Fruit fly (Drosophila melanogaster) S2 (cell line): ENCODE results near the gene spartin.

ENCODE experiments used
- CG8478 ChIP-seq: fragments of >200 bp; optimal IDR thresholded peaks from 2 replicates; lab custom pipeline; 2018
- CTCF ChIP-seq, 2 experiments: fragments of >200 bp; optimal IDR thresholded peaks; 2 replicates each; lab custom pipeline; 2018

DNA sequence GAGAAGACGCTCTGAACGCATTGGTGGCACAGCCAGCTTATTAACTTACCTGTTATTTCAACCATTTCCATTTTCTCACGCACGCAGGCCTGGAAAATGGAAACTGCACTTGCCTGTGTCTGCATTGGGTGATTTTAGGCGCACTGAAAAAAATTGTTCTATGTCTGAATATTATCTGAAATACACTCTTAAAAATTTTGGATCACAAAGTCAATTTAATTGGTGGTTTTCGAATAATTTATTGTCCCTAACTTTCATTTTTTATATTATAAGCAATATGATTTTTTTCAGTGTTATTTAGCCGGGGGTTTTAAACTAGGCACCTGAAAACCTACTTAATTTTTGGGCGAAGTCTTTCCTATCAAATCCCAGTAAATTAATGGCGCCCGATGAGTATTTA is 8.5 kb downstream of the spartin start:
- TF ChIP-seq CG8478 (no peak), CTCF (optimal IDR thresholded peaks at IDR 0.05; lab: Kevin White, UChicago) (no peak)
